In the genomic region with DNA sequence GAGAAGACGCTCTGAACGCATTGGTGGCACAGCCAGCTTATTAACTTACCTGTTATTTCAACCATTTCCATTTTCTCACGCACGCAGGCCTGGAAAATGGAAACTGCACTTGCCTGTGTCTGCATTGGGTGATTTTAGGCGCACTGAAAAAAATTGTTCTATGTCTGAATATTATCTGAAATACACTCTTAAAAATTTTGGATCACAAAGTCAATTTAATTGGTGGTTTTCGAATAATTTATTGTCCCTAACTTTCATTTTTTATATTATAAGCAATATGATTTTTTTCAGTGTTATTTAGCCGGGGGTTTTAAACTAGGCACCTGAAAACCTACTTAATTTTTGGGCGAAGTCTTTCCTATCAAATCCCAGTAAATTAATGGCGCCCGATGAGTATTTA, we compare ENCODE assay signal across 2 fruit fly cellular contexts.
TF ChIP-seq lines count a peak whose summit lies in the region.

No protein-coding gene starts in this region.

TF ChIP-seq in whole organism, embryonic, 481 proteins besides CTCF, POLR2A, EP300 and RAD21 (continued from another document and continues in another):
- peak; percentile 88 for TF ChIP-seq CG11504 (tag; optimal IDR thresholded peaks at IDR 0.05; lab: Kevin White, UChicago)
- peak; percentile 94 for TF ChIP-seq CG10979 (tag; optimal IDR thresholded peaks at IDR 0.05; lab: Kevin White, UChicago)
- peak; percentile 80 for TF ChIP-seq Sox102F (GFP tag; optimal IDR thresholded peaks at IDR 0.05; lab: Kevin White, UChicago)
- peak; percentile 67 for TF ChIP-seq CG17385 (GFP tag; optimal IDR thresholded peaks at IDR 0.05; lab: Kevin White, UChicago)
- no peak for TF ChIP-seq bigmax (GFP tag; optimal IDR thresholded peaks at IDR 0.05; lab: Kevin White, UChicago)
- peak; percentile 50 for TF ChIP-seq CG6654 (GFP tag; optimal IDR thresholded peaks at IDR 0.05; lab: Kevin White, UChicago)
- peak; percentile 35; the same call in 1 of the 2 replicates for TF ChIP-seq Atf6 (GFP tag; IDR thresholded peaks at IDR 0.05; lab: Robert Waterston, UW)
- TF ChIP-seq eve (GFP tag; optimal IDR thresholded peaks at IDR 0.05; lab: Kevin White, UChicago) = peak; percentile 29 to 85
- TF ChIP-seq CkIIα-i1 (GFP tag; IDR thresholded peaks at IDR 0.05; lab: Robert Waterston, UW) = no peak
- no peak for TF ChIP-seq dan (GFP tag; IDR thresholded peaks at IDR 0.05; lab: Robert Waterston, UW)
- no peak for TF ChIP-seq pzg (GFP tag; optimal IDR thresholded peaks at IDR 0.05; lab: Kevin White, UChicago)
- TF ChIP-seq CG1792 (GFP tag; optimal IDR thresholded peaks at IDR 0.05; lab: Kevin White, UChicago) = peak; percentile 56
- peak; percentile 15 for TF ChIP-seq pros (GFP tag; optimal IDR thresholded peaks at IDR 0.05; lab: Kevin White, UChicago)
- TF ChIP-seq Adf1 (GFP tag; IDR thresholded peaks at IDR 0.05; lab: Robert Waterston, UW) = no peak
- no peak for TF ChIP-seq CG11085 (GFP tag; IDR thresholded peaks at IDR 0.05; lab: Robert Waterston, UW)
- peak; percentile 84 for TF ChIP-seq CG6254 (GFP tag; optimal IDR thresholded peaks at IDR 0.05; lab: Kevin White, UChicago)
- no peak for TF ChIP-seq usp (GFP tag; optimal IDR thresholded peaks at IDR 0.05; lab: Kevin White, UChicago)
- peak; percentile 48 for TF ChIP-seq Hmr (GFP tag; optimal IDR thresholded peaks at IDR 0.05; lab: Kevin White, UChicago)
- TF ChIP-seq kni (GFP tag; optimal IDR thresholded peaks at IDR 0.05; lab: Kevin White, UChicago) = peak; percentile 70
- no peak for TF ChIP-seq Poxn (GFP tag; IDR thresholded peaks at IDR 0.05; lab: Robert Waterston, UW)
- TF ChIP-seq kah (GFP tag; optimal IDR thresholded peaks at IDR 0.05; lab: Kevin White, UChicago) = no peak
- TF ChIP-seq schlank (tag; optimal IDR thresholded peaks at IDR 0.05; lab: Kevin White, UChicago) = no peak
- TF ChIP-seq CG14014 (GFP tag; IDR thresholded peaks at IDR 0.05; lab: Robert Waterston, UW) = peak; percentile 59
- TF ChIP-seq Ets65A (GFP tag; lab: Kevin White, UChicago) = peak; percentile 95
- peak; percentile 68 for TF ChIP-seq CG10147 (GFP tag; optimal IDR thresholded peaks at IDR 0.05; lab: Kevin White, UChicago)
- TF ChIP-seq sr (GFP tag; IDR thresholded peaks at IDR 0.05; lab: Robert Waterston, UW) = 0 out of 3 replicates have a peak, but pooled peaks have one; percentile 13
- no peak for TF ChIP-seq amos (GFP tag; IDR thresholded peaks at IDR 0.05; lab: Robert Waterston, UW; ENCODE audit: partially characterized antibody)
- TF ChIP-seq esg (GFP tag; conservative IDR thresholded peaks at IDR 0.05; lab: Robert Waterston, UW) = peak; percentile 75
- peak in 1 of 2 experiments; percentile 14 for TF ChIP-seq Eip74EF (GFP tag; optimal IDR thresholded peaks at IDR 0.05; lab: Kevin White, UChicago)
- TF ChIP-seq Chrac-16 (GFP tag; optimal IDR thresholded peaks at IDR 0.05; lab: Kevin White, UChicago) = peak; percentile 75
- TF ChIP-seq odd (GFP tag; optimal IDR thresholded peaks at IDR 0.05; lab: Kevin White, UChicago) = no peak
- 0 out of 2 replicates have a peak, but pooled peaks have one; percentile 5 for TF ChIP-seq Oaz (GFP tag; IDR thresholded peaks at IDR 0.05; lab: Robert Waterston, UW)
- TF ChIP-seq CG15269 (tag; optimal IDR thresholded peaks at IDR 0.05; lab: Kevin White, UChicago) = peak; percentile 62
- TF ChIP-seq scrt (GFP tag; optimal IDR thresholded peaks at IDR 0.05; lab: Kevin White, UChicago) = peak; percentile 67
- TF ChIP-seq Max (GFP tag; optimal IDR thresholded peaks at IDR 0.05; lab: Kevin White, UChicago) = peak; percentile 78
- TF ChIP-seq Xbp1 (GFP tag; optimal IDR thresholded peaks at IDR 0.05; lab: Kevin White, UChicago) = peak; percentile 56
- peak; percentile 54 for TF ChIP-seq Deaf1 (tag; optimal IDR thresholded peaks at IDR 0.05; lab: Kevin White, UChicago)
- peak; percentile 90 for TF ChIP-seq CG6689 (GFP tag; IDR thresholded peaks at IDR 0.05; lab: Robert Waterston, UW)
- peak; percentile 78 for TF ChIP-seq CG32772 (GFP tag; IDR thresholded peaks at IDR 0.05; lab: Robert Waterston, UW)
- peak; percentile 73 for TF ChIP-seq Drgx (GFP tag; IDR thresholded peaks at IDR 0.05; lab: Robert Waterston, UW)
- peak; percentile 61 for TF ChIP-seq mam (GFP tag; optimal IDR thresholded peaks at IDR 0.05; lab: Kevin White, UChicago)
- no peak for TF ChIP-seq luna (GFP tag; optimal IDR thresholded peaks at IDR 0.05; lab: Kevin White, UChicago)
- peak; percentile 73 for TF ChIP-seq nau (GFP tag; optimal IDR thresholded peaks at IDR 0.05; lab: Kevin White, UChicago)
- TF ChIP-seq grn (GFP tag; optimal IDR thresholded peaks at IDR 0.05; lab: Kevin White, UChicago) = peak; percentile 60
- peak; percentile 50 for TF ChIP-seq eyg (GFP tag; optimal IDR thresholded peaks at IDR 0.05; lab: Kevin White, UChicago)
- no peak for TF ChIP-seq gsb (GFP tag; IDR thresholded peaks at IDR 0.05; lab: Robert Waterston, UW)
- TF ChIP-seq Ptx1 (GFP tag; IDR thresholded peaks at IDR 0.05; lab: Robert Waterston, UW) = peak; percentile 82
- no peak for TF ChIP-seq ftz-f1 (GFP tag; optimal IDR thresholded peaks at IDR 0.05; lab: Kevin White, UChicago)
- peak; percentile 39 for TF ChIP-seq HHEX (GFP tag; optimal IDR thresholded peaks at IDR 0.05; lab: Kevin White, UChicago)
- TF ChIP-seq CG16813 (GFP tag; IDR thresholded peaks at IDR 0.05; lab: Robert Waterston, UW; ENCODE audit: partially characterized antibody) = no peak
- peak; percentile 8 for TF ChIP-seq bab2 (GFP tag; optimal IDR thresholded peaks at IDR 0.05; lab: Kevin White, UChicago)
- TF ChIP-seq pan (optimal IDR thresholded peaks at IDR 0.05; lab: Kevin White, UChicago) = no peak
- peak in 1 of 2 experiments; percentile 86 for TF ChIP-seq pan (GFP tag; optimal IDR thresholded peaks at IDR 0.05 in 1 of 2, IDR thresholded peaks at IDR 0.05 in 1 of 2)
- TF ChIP-seq row (GFP tag; IDR thresholded peaks at IDR 0.05; lab: Robert Waterston, UW) = peak; percentile 79
- TF ChIP-seq CG4617 (GFP tag; optimal IDR thresholded peaks at IDR 0.05; lab: Kevin White, UChicago; ENCODE audit: borderline replicate concordance) = no peak
- TF ChIP-seq CG13123 (GFP tag; optimal IDR thresholded peaks at IDR 0.05; lab: Kevin White, UChicago) = no peak
- TF ChIP-seq sob (GFP tag; IDR thresholded peaks at IDR 0.05; lab: Robert Waterston, UW) = peak; percentile 73
- TF ChIP-seq CG17359 (tag; optimal IDR thresholded peaks at IDR 0.05; lab: Kevin White, UChicago) = peak; percentile 93
- TF ChIP-seq maf-S (GFP tag; optimal IDR thresholded peaks at IDR 0.05; lab: Kevin White, UChicago) = peak; percentile 40
- TF ChIP-seq CG4328 (GFP tag; optimal IDR thresholded peaks at IDR 0.05; lab: Kevin White, UChicago) = no peak
- TF ChIP-seq otp (GFP tag; IDR thresholded peaks at IDR 0.05; lab: Robert Waterston, UW) = peak; percentile 74; the same call in 2 of the 3 replicates
- peak; percentile 84 for TF ChIP-seq ATbp (GFP tag; optimal IDR thresholded peaks at IDR 0.05; lab: Kevin White, UChicago)
- TF ChIP-seq B-H1 (GFP tag; IDR thresholded peaks at IDR 0.05; lab: Robert Waterston, UW) = peak; percentile 71; the same call in 2 of the 3 replicates

TF ChIP-seq in whole organism, prepupa, 60 proteins besides CTCF, POLR2A, EP300 and RAD21 (continued from another document):
- TF ChIP-seq Met (GFP tag; optimal IDR thresholded peaks at IDR 0.05; lab: Kevin White, UChicago) (peak; percentile 51), Sox15 (GFP tag; optimal IDR thresholded peaks at IDR 0.05; lab: Kevin White, UChicago) (peak; percentile 16), Eip93F (GFP tag; optimal IDR thresholded peaks at IDR 0.05; lab: Kevin White, UChicago) (no peak), CG10631 (GFP tag; optimal IDR thresholded peaks at IDR 0.05; lab: Kevin White, UChicago) (peak; percentile 55), achi (GFP tag; optimal IDR thresholded peaks at IDR 0.05; lab: Kevin White, UChicago) (peak; percentile 66), CG31627 (GFP tag; optimal IDR thresholded peaks at IDR 0.05; lab: Kevin White, UChicago) (peak; percentile 22), Hr39 (GFP tag; optimal IDR thresholded peaks at IDR 0.05; lab: Kevin White, UChicago) (peak; percentile 25), CG16779 (tag; optimal IDR thresholded peaks at IDR 0.05; lab: Kevin White, UChicago) (no peak), CG6792 (GFP tag; optimal IDR thresholded peaks at IDR 0.05; lab: Kevin White, UChicago) (peak; percentile 50), CG10669 (GFP tag; optimal IDR thresholded peaks at IDR 0.05; lab: Kevin White, UChicago) (peak; percentile 50), CG9139 (GFP tag; optimal IDR thresholded peaks at IDR 0.05; lab: Kevin White, UChicago) (peak; percentile 15), CG8319 (GFP tag; optimal IDR thresholded peaks at IDR 0.05; lab: Kevin White, UChicago) (peak; percentile 29), eg (GFP tag; IDR thresholded peaks at IDR 0.05; lab: Robert Waterston, UW) (peak; percentile 88), svp (GFP tag; lab: Kevin White, UChicago) (peak; percentile 74), Lpt (GFP tag; optimal IDR thresholded peaks at IDR 0.05; lab: Kevin White, UChicago) (peak; percentile 62), net (GFP tag; optimal IDR thresholded peaks at IDR 0.05; lab: Kevin White, UChicago) (peak; percentile 72), CG6276 (GFP tag; optimal IDR thresholded peaks at IDR 0.05; lab: Kevin White, UChicago) (peak; percentile 80), Ets21C (GFP tag; optimal IDR thresholded peaks at IDR 0.05; lab: Kevin White, UChicago) (no peak), CG6808 (GFP tag; optimal IDR thresholded peaks at IDR 0.05; lab: Kevin White, UChicago) (peak; percentile 54), CG3032 (tag; optimal IDR thresholded peaks at IDR 0.05; lab: Kevin White, UChicago) (peak; percentile 49), Smox (GFP tag; optimal IDR thresholded peaks at IDR 0.05; lab: Kevin White, UChicago) (no peak), Hr38 (GFP tag; optimal IDR thresholded peaks at IDR 0.05; lab: Kevin White, UChicago) (no peak), ss (GFP tag; optimal IDR thresholded peaks at IDR 0.05; lab: Kevin White, UChicago) (peak; percentile 1 to 40), CG8632 (GFP tag; optimal IDR thresholded peaks at IDR 0.05; lab: Kevin White, UChicago) (peak; percentile 26), CG8119 (GFP tag; IDR thresholded peaks at IDR 0.05; lab: Robert Waterston, UW) (peak; percentile 86), Eip75B (GFP tag; optimal IDR thresholded peaks at IDR 0.05; lab: Kevin White, UChicago) (peak; percentile 68), esn (GFP tag; optimal IDR thresholded peaks at IDR 0.05; lab: Kevin White, UChicago) (peak; percentile 25), topi (GFP tag; optimal IDR thresholded peaks at IDR 0.05; lab: Kevin White, UChicago) (peak; percentile 53), pdm3 (GFP tag; optimal IDR thresholded peaks at IDR 0.05; lab: Kevin White, UChicago) (peak; percentile 60), vri (GFP tag; optimal IDR thresholded peaks at IDR 0.05; lab: Kevin White, UChicago) (no peak), CG11902 (GFP tag; optimal IDR thresholded peaks at IDR 0.05; lab: Kevin White, UChicago) (peak; percentile 17), Hr4 (GFP tag; optimal IDR thresholded peaks at IDR 0.05; lab: Kevin White, UChicago) (peak; percentile 84), dsx (GFP tag; optimal IDR thresholded peaks at IDR 0.05; lab: Kevin White, UChicago; ENCODE audit: poor library complexity, severe bottlenecking) (peak; percentile 14), fd85E (GFP tag; optimal IDR thresholded peaks at IDR 0.05; lab: Kevin White, UChicago) (no peak), fkh (GFP tag; optimal IDR thresholded peaks at IDR 0.05; lab: Kevin White, UChicago) (no peak), acj6 (GFP tag; optimal IDR thresholded peaks at IDR 0.05; lab: Kevin White, UChicago) (peak; percentile 51), CG34406 (GFP tag; optimal IDR thresholded peaks at IDR 0.05; lab: Kevin White, UChicago) (peak; percentile 48), CG6854 (GFP tag; optimal IDR thresholded peaks at IDR 0.05; lab: Kevin White, UChicago) (no peak)
TF ChIP-seq in whole organism, prepupa: peak in this region for 49.
